Worm (Caenorhabditis elegans) whole organism, L1 larva: ENCODE measurements around the gene ttr-19.

Source experiments
- C16A3.4 ChIP-seq: fragments of 150-350 bp; optimal IDR thresholded peaks from 2 replicates; lab custom pipeline; 2014; ENCODE audit warnings: missing biosample characterization, missing genetic modification characterization
- blmp-1 ChIP-seq: fragments of 150-350 bp; optimal IDR thresholded peaks from 2 replicates; lab custom pipeline; 2014; ENCODE audit warnings: missing biosample characterization, missing genetic modification characterization
- ceh-63 ChIP-seq: fragments of 200-800 bp; sonication (Bioruptor generic); optimal IDR thresholded peaks from 2 replicates; lab custom pipeline; 2018; ENCODE audit warnings: mild to moderate bottlenecking, missing genetic modification characterization, missing compliant biosample characterization
- ceh-82 ChIP-seq, 3 experiments: fragments of 150-350 bp in 1 of 3; sonication (generic microtip) in 2 of 3; optimal IDR thresholded peaks; 2 replicates each; lab custom pipeline; 2014 to 2017; ENCODE audit warnings: missing biosample characterization in 3 of 3, missing genetic modification characterization in 3 of 3
- ces-1 ChIP-seq: fragments of 150-350 bp; optimal IDR thresholded peaks from 2 replicates; lab custom pipeline; 2014; ENCODE audit warnings: missing biosample characterization, missing genetic modification reagents, missing genetic modification characterization
- dpl-1 ChIP-seq, 3 experiments: fragments of 150-350 bp in 2 of 3; sonication (generic microtip) in 1 of 3; optimal IDR thresholded peaks; 2 replicates each; lab custom pipeline; 2014 to 2017; ENCODE audit warnings: missing biosample characterization in 3 of 3, missing genetic modification characterization in 3 of 3, missing genetic modification reagents in 3 of 3
- dsc-1 ChIP-seq: sonication (generic microtip); optimal IDR thresholded peaks from 2 replicates; lab custom pipeline; 2016; ENCODE audit warnings: mild to moderate bottlenecking, missing genetic modification characterization, missing compliant biosample characterization
- efl-1 ChIP-seq, 4 experiments: fragments of 150-350 bp; optimal IDR thresholded peaks in 3 of 4; peaks in 1 of 4; 1 replicate in 1 of 4; 2 replicates in 3 of 4; lab custom pipeline; 2014; ENCODE audit warnings: missing biosample characterization in 2 of 4, missing genetic modification characterization in 2 of 4, missing genetic modification reagents in 2 of 4
- efl-3 ChIP-seq: fragments of 200-800 bp; sonication (Bioruptor generic); optimal IDR thresholded peaks from 2 replicates; lab custom pipeline; 2018; ENCODE audit warnings: mild to moderate bottlenecking, missing genetic modification characterization, missing compliant biosample characterization
- egl-27 ChIP-seq, 2 experiments: fragments of 150-350 bp in 1 of 2; sonication (generic microtip); optimal IDR thresholded peaks; 3 replicates each; lab custom pipeline; 2017 to 2018; ENCODE audit warnings: missing biosample characterization in 2 of 2, missing genetic modification characterization in 2 of 2, missing genetic modification reagents in 2 of 2
- fkh-8 ChIP-seq: sonication (generic microtip); optimal IDR thresholded peaks from 2 replicates; lab custom pipeline; 2016; ENCODE audit warnings: mild to moderate bottlenecking, missing genetic modification characterization, missing compliant biosample characterization
- grh-1 ChIP-seq: fragments of 200-800 bp; sonication (Bioruptor generic); IDR thresholded peaks from 2 replicates; pipeline ENCODE4 v1.3.6; 2022; ENCODE audit warnings: missing genetic modification reagents, missing genetic modification characterization, missing compliant biosample characterization
- hlh-17 ChIP-seq: fragments of 200-800 bp; sonication (Bioruptor generic); optimal IDR thresholded peaks from 2 replicates; lab custom pipeline; 2018; ENCODE audit warnings: missing genetic modification characterization, mild to moderate bottlenecking, missing compliant biosample characterization, moderate library complexity, borderline replicate concordance
- hlh-4 ChIP-seq: sonication (generic microtip); optimal IDR thresholded peaks from 2 replicates; lab custom pipeline; 2016; ENCODE audit warnings: mild to moderate bottlenecking, missing genetic modification characterization, missing compliant biosample characterization
- hpl-2 ChIP-seq: fragments of 150-350 bp; optimal IDR thresholded peaks from 2 replicates; lab custom pipeline; 2014; ENCODE audit warnings: missing biosample characterization, missing genetic modification reagents, missing genetic modification characterization
- lin-14 ChIP-seq: fragments of 200-800 bp; sonication (Bioruptor generic); optimal IDR thresholded peaks from 2 replicates; lab custom pipeline; 2018; ENCODE audit warnings: mild to moderate bottlenecking, missing genetic modification characterization, moderate library complexity, missing compliant biosample characterization
- lin-15B ChIP-seq: fragments of 150-350 bp; sonication (generic microtip); optimal IDR thresholded peaks from 3 replicates; lab custom pipeline; 2014; ENCODE audit warnings: missing biosample characterization, missing genetic modification characterization
- lin-35 ChIP-seq, 2 experiments: fragments of 150-350 bp; optimal IDR thresholded peaks; 2 replicates each; lab custom pipeline; 2014; ENCODE audit warnings: missing biosample characterization in 2 of 2, missing genetic modification characterization in 2 of 2, missing genetic modification reagents in 2 of 2
- lin-39 ChIP-seq: fragments of 150-350 bp; optimal IDR thresholded peaks from 2 replicates; lab custom pipeline; 2014; ENCODE audit warnings: missing biosample characterization, missing genetic modification reagents, missing genetic modification characterization
- lsy-2 ChIP-seq, 2 experiments: fragments of 150-350 bp; optimal IDR thresholded peaks; 2 replicates each; lab custom pipeline; 2014; ENCODE audit warnings: missing biosample characterization in 2 of 2, missing genetic modification characterization in 2 of 2
- mab-9 ChIP-seq: fragments of 200-800 bp; sonication (Bioruptor generic); IDR thresholded peaks from 2 replicates; pipeline ENCODE4 v1.3.6; 2022; ENCODE audit warnings: missing genetic modification reagents, missing genetic modification characterization, missing compliant biosample characterization
- mep-1 ChIP-seq: fragments of 150-350 bp; optimal IDR thresholded peaks from 2 replicates; lab custom pipeline; 2014; ENCODE audit warnings: missing biosample characterization, missing genetic modification characterization
- nhr-20 ChIP-seq: sonication (generic microtip); optimal IDR thresholded peaks from 2 replicates; lab custom pipeline; 2016; ENCODE audit warnings: mild to moderate bottlenecking, missing genetic modification characterization, missing compliant biosample characterization
- nhr-237 ChIP-seq: fragments of 150-350 bp; optimal IDR thresholded peaks from 2 replicates; lab custom pipeline; 2014; ENCODE audit warnings: missing biosample characterization, missing genetic modification characterization
- nhr-28 ChIP-seq: fragments of 150-350 bp; optimal IDR thresholded peaks from 2 replicates; lab custom pipeline; 2014; ENCODE audit warnings: missing biosample characterization, missing genetic modification characterization
- nhr-71 ChIP-seq: sonication (generic microtip); optimal IDR thresholded peaks from 2 replicates; lab custom pipeline; 2016; ENCODE audit warnings: mild to moderate bottlenecking, missing genetic modification characterization, moderate library complexity, missing compliant biosample characterization
- nhr-85 ChIP-seq: sonication (generic microtip); peaks from one replicate; lab custom pipeline; 2016; ENCODE audit warnings: missing genetic modification characterization, inconsistent platforms, missing compliant biosample characterization
- nhr-90 ChIP-seq: sonication (generic microtip); optimal IDR thresholded peaks from 2 replicates; lab custom pipeline; 2016; ENCODE audit warnings: mild to moderate bottlenecking, missing genetic modification characterization, missing compliant biosample characterization; ENCODE audit not compliant: poor library complexity
- pqm-1 ChIP-seq: sonication (generic microtip); optimal IDR thresholded peaks from 3 replicates; lab custom pipeline; 2017; ENCODE audit warnings: missing biosample characterization, missing genetic modification characterization
- skn-1 ChIP-seq: fragments of 150-350 bp; optimal IDR thresholded peaks from 2 replicates; lab custom pipeline; 2014; ENCODE audit warnings: missing biosample characterization, missing genetic modification characterization
- snpc-4 ChIP-seq: fragments of 150-350 bp; optimal IDR thresholded peaks from 2 replicates; lab custom pipeline; 2014; ENCODE audit warnings: missing biosample characterization, missing genetic modification characterization
- snu-23 ChIP-seq: sonication (generic microtip); optimal IDR thresholded peaks from 2 replicates; lab custom pipeline; 2016; ENCODE audit warnings: missing genetic modification characterization, missing compliant biosample characterization
- sox-4 ChIP-seq: sonication (generic microtip); optimal IDR thresholded peaks from 2 replicates; lab custom pipeline; 2016; ENCODE audit warnings: missing genetic modification characterization, missing compliant biosample characterization
- tlp-1 ChIP-seq: fragments of 150-350 bp; optimal IDR thresholded peaks from 2 replicates; lab custom pipeline; 2014; ENCODE audit warnings: missing biosample characterization, missing genetic modification characterization
- unc-130 ChIP-seq: fragments of 150-350 bp; optimal IDR thresholded peaks from 2 replicates; lab custom pipeline; 2017; ENCODE audit warnings: missing biosample characterization, missing genetic modification characterization, inconsistent platforms
- unc-30 ChIP-seq: sonication (generic microtip); optimal IDR thresholded peaks from 2 replicates; lab custom pipeline; 2017; ENCODE audit warnings: missing biosample characterization, missing genetic modification characterization
- unc-98 ChIP-seq: fragments of 200-800 bp; sonication (Bioruptor generic); IDR thresholded peaks from 2 replicates; pipeline ENCODE4 v1.3.6; 2022; ENCODE audit warnings: missing genetic modification characterization, missing compliant biosample characterization
- xbp-1 ChIP-seq: sonication (generic microtip); optimal IDR thresholded peaks from 2 replicates; lab custom pipeline; 2016; ENCODE audit warnings: missing genetic modification characterization, missing compliant biosample characterization
- ztf-4 ChIP-seq: fragments of 150-350 bp; optimal IDR thresholded peaks from 2 replicates; lab custom pipeline; 2014; ENCODE audit warnings: missing biosample characterization, missing genetic modification characterization

ttr-19 gene

ce11 chrV:10239861-10240260, 12.6 kb upstream of the ttr-19 start, which contains the start of gene fipr-8:
Gene fipr-8, minus strand, starts transcription at chrV:10239961.
- no peak for TF ChIP-seq efl-3 (GFP tag; lab: Kevin White, UChicago)
- TF ChIP-seq hpl-2 (GFP tag; lab: Kevin White, UChicago): no peak
- TF ChIP-seq lin-39 (tag; lab: Kevin White, UChicago): no peak
- TF ChIP-seq pqm-1 (tag; lab: Kevin White, UChicago): no peak
- no peak for TF ChIP-seq nhr-90 (tag; lab: Kevin White, UChicago)
- no peak for TF ChIP-seq nhr-71
- no peak for TF ChIP-seq mab-9 (GFP tag; lab: Robert Waterston, UW)
- TF ChIP-seq nhr-28 (tag; lab: Kevin White, UChicago): no peak
- TF ChIP-seq unc-98 (GFP tag; lab: Robert Waterston, UW): no peak
- TF ChIP-seq ces-1 (GFP tag; lab: Kevin White, UChicago): no peak
- TF ChIP-seq ztf-4 (tag; lab: Kevin White, UChicago): no peak
- no peak for TF ChIP-seq nhr-20 (tag; lab: Kevin White, UChicago)
- TF ChIP-seq ceh-63 (GFP tag; lab: Kevin White, UChicago): no peak

DNA sequence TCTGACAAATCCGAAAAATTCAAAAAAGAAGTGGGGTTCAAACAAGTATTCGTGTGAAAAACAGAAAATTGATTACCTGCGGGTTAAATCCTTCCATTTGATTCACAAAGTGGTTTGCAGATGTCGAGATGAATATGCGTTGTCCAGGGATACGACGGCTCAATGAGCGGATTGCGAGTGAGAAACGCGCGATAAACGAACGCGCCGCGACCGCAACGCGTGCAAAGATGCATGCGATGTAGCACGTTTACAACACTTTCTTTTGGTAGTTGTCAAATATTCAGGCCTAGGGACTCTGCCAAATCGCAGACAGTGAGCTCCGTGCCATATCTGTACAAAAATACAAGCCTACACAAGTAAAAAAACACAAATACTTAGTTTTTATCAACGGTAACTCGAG, 11.4 kb upstream of the ttr-19 start, which contains the start of gene fubl-1:
Gene fubl-1, minus strand, starts transcription at position 202 of the 400 bp plus-strand sequence.
- TF ChIP-seq grh-1 (no peak), lsy-2 (tag; optimal IDR thresholded peaks at IDR 0.05; lab: Kevin White, UChicago) (peak; percentile 9 to 58), nhr-71 (peak; percentile 24), fkh-8 (tag; lab: Kevin White, UChicago) (peak; percentile 74), dpl-1 (GFP tag; optimal IDR thresholded peaks at IDR 0.05; lab: Kevin White, UChicago) (peak in 2 of 3 experiments; percentile 41 to 62), lin-14 (GFP tag; lab: Kevin White, UChicago) (peak; percentile 43), lin-35 (GFP tag; optimal IDR thresholded peaks at IDR 0.05; lab: Kevin White, UChicago) (peak; percentile 50 to 64), ceh-82 (tag; optimal IDR thresholded peaks at IDR 0.05; lab: Kevin White, UChicago) (peak in 1 of 3 experiments; percentile 61), sox-4 (tag; lab: Kevin White, UChicago) (no peak), egl-27 (tag; optimal IDR thresholded peaks at IDR 0.05; lab: Kevin White, UChicago) (no peak), snu-23 (GFP tag; lab: Kevin White, UChicago) (peak; percentile 18), blmp-1 (tag; lab: Kevin White, UChicago) (peak; percentile 13), C16A3.4 (tag; lab: Kevin White, UChicago) (peak; percentile 8), lin-39 (tag; lab: Kevin White, UChicago) (no peak), nhr-85 (tag; lab: Kevin White, UChicago) (no peak), hlh-4 (tag; lab: Kevin White, UChicago) (no peak), hlh-17 (GFP tag; lab: Kevin White, UChicago) (no peak), efl-1 (optimal IDR thresholded peaks at IDR 0.05; lab: Kevin White, UChicago) (peak; percentile 37 to 42), efl-1 (GFP tag; optimal IDR thresholded peaks at IDR 0.05 in 1 of 2; lab: Kevin White, UChicago) (peak in 1 of 2 experiments; percentile 27), dsc-1 (peak; percentile 25), xbp-1 (tag; lab: Kevin White, UChicago) (peak; percentile 10), skn-1 (tag; lab: Kevin White, UChicago) (peak; percentile 28), lin-15B (tag; lab: Kevin White, UChicago) (peak; percentile 55), mep-1 (tag; lab: Kevin White, UChicago) (no peak), unc-30 (no peak)

- TF ChIP-seq nhr-71 (no peak), tlp-1 (no peak), snpc-4 (tag; lab: Kevin White, UChicago) (no peak), efl-1 (optimal IDR thresholded peaks at IDR 0.05; lab: Kevin White, UChicago) (no peak), efl-1 (GFP tag; optimal IDR thresholded peaks at IDR 0.05 in 1 of 2; lab: Kevin White, UChicago) (peak in 1 of 2 experiments; percentile 11), nhr-85 (tag; lab: Kevin White, UChicago) (peak; percentile 53), unc-130 (tag; lab: Kevin White, UChicago) (no peak), nhr-237 (tag; lab: Kevin White, UChicago) (no peak), nhr-90 (tag; lab: Kevin White, UChicago) (no peak)
- TF ChIP-seq, all 84 proteins: peak for 2
Measured at ce11 chrV:10237959-10238444, 10.8 kb upstream of the ttr-19 start.
